Fruit fly (Drosophila melanogaster): ENCODE data around the gene dpy.

dpy gene

DNA sequence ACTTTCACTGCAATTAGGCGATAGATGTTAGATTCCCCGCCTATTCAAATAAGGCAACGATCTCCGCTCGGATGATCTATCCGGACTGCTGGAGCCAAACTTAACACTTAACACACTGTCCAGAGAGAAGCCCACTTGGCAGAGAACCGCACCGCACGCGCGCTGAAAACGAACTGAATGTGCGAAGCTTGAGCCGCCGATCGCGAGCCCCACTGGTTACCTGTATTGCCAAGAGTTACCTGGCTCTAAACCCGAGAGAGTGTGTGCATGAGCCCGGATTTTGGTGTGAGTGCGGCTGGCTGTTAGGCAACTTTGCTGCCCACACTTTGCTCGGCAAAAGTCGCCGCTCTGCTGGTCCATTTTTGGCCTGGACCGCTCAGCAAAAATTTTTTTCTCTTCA, 22.3 kb downstream of the dpy start (continued):
- TF ChIP-seq CG6163 (GFP tag; IDR thresholded peaks at IDR 0.05): peak; percentile 34; the same call in 1 of the 3 replicates
- no peak for TF ChIP-seq CG16779 (tag; optimal IDR thresholded peaks at IDR 0.05)
- no peak for TF ChIP-seq CG8319 (GFP tag; optimal IDR thresholded peaks at IDR 0.05)
- peak; percentile 10 for TF ChIP-seq CG6276 (GFP tag; optimal IDR thresholded peaks at IDR 0.05)
- TF ChIP-seq Blimp-1 (GFP tag; optimal IDR thresholded peaks at IDR 0.05): peak; percentile 20

DNA sequence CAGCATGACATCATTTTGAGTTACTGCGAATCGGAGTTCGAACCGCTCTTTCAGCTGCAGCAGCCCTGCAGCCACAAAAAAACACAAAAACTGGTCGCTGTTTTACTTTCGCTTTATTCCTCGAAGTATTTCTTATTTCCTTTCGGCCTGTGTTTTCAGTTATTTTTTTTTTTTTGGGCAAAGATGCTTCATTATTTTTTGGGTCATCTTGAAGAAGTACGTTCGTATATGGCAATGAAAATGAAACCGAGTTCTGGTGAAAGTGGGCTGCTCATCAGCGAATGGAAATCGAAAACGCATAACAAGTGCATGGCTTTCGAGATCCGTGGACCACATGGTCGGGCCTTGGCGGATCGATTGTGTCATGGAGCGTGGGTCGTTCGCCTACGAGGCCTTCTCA, 25.3 kb downstream of the dpy start:
- peak; percentile 45 for TF ChIP-seq vri (GFP tag; optimal IDR thresholded peaks at IDR 0.05)
- peak; percentile 62 for TF ChIP-seq Eip78C (GFP tag)
- TF ChIP-seq Blimp-1 (GFP tag; optimal IDR thresholded peaks at IDR 0.05): peak; percentile 100
- TF ChIP-seq svp (GFP tag): peak; percentile 77
- TF ChIP-seq eg (GFP tag; IDR thresholded peaks at IDR 0.05): no peak
- TF ChIP-seq Met (GFP tag; optimal IDR thresholded peaks at IDR 0.05): peak; percentile 50
- peak; percentile 57 for TF ChIP-seq Eip75B (GFP tag; optimal IDR thresholded peaks at IDR 0.05)
- TF ChIP-seq Sox102F (GFP tag; optimal IDR thresholded peaks at IDR 0.05): peak; percentile 67
- TF ChIP-seq Smox (GFP tag; optimal IDR thresholded peaks at IDR 0.05): peak; percentile 20
- TF ChIP-seq CG11294 (GFP tag; IDR thresholded peaks at IDR 0.05): no peak
- peak; percentile 32 for TF ChIP-seq esn (GFP tag; optimal IDR thresholded peaks at IDR 0.05)
- peak; percentile 86 for TF ChIP-seq CG6854 (GFP tag; optimal IDR thresholded peaks at IDR 0.05)
- no peak for TF ChIP-seq CG11762 (GFP tag; optimal IDR thresholded peaks at IDR 0.05; ENCODE audit: insufficient read depth)
- TF ChIP-seq CG11902 (GFP tag; optimal IDR thresholded peaks at IDR 0.05): no peak
- TF ChIP-seq topi (GFP tag; optimal IDR thresholded peaks at IDR 0.05): peak; percentile 27

DNA sequence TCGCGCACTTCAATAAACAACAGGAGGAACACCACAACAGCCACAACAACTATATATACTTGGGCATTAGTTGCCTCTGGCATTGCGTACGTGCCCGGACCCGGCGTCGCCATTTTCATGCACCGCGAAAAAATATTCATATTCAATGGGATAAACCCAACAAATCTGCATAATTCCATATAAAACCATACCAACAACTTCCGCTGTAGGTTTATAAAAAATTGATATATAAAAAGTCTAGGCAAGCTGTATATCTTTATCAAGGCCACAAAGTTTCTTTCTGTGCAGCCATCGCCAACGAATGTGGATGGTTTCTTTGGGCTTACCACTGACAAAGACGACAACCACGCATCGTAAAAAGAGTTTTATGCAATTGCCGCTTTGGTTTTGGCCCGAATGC, 30.8 kb downstream of the dpy start:
- TF ChIP-seq CG6854 (GFP tag; optimal IDR thresholded peaks at IDR 0.05): no peak
- peak; percentile 41 for TF ChIP-seq CG9139 (GFP tag; optimal IDR thresholded peaks at IDR 0.05)
- peak; percentile 85 for TF ChIP-seq dac (GFP tag; optimal IDR thresholded peaks at IDR 0.05)
- peak; percentile 86 for TF ChIP-seq fd59A (GFP tag; optimal IDR thresholded peaks at IDR 0.05)
- TF ChIP-seq CG10669 (GFP tag; optimal IDR thresholded peaks at IDR 0.05): peak; percentile 83
- peak; percentile 75 for TF ChIP-seq Hr39 (GFP tag; optimal IDR thresholded peaks at IDR 0.05)
- peak; percentile 63 for TF ChIP-seq Smox (GFP tag; optimal IDR thresholded peaks at IDR 0.05)
- TF ChIP-seq CG6808 (GFP tag; optimal IDR thresholded peaks at IDR 0.05): peak; percentile 84
- peak; percentile 62 to 74 for TF ChIP-seq ss (GFP tag; optimal IDR thresholded peaks at IDR 0.05)
- TF ChIP-seq fd85E (GFP tag; optimal IDR thresholded peaks at IDR 0.05): no peak
- peak; percentile 80 for TF ChIP-seq CG11762 (GFP tag; optimal IDR thresholded peaks at IDR 0.05; ENCODE audit: insufficient read depth)
- TF ChIP-seq salr (GFP tag; optimal IDR thresholded peaks at IDR 0.05): peak; percentile 80 to 82
- TF ChIP-seq Lpt (GFP tag; optimal IDR thresholded peaks at IDR 0.05): peak; percentile 92
- peak; percentile 95 for TF ChIP-seq CG15336 (GFP tag; IDR thresholded peaks at IDR 0.05)
- peak; percentile 67 for TF ChIP-seq Sox102F (GFP tag; optimal IDR thresholded peaks at IDR 0.05)
- TF ChIP-seq acj6 (GFP tag; optimal IDR thresholded peaks at IDR 0.05): peak; percentile 84
- peak; percentile 84 for TF ChIP-seq achi (GFP tag; optimal IDR thresholded peaks at IDR 0.05)
- peak; percentile 66 for TF ChIP-seq CG7368 (GFP tag; optimal IDR thresholded peaks at IDR 0.05)
- TF ChIP-seq CG10631 (GFP tag; optimal IDR thresholded peaks at IDR 0.05): peak; percentile 89
- TF ChIP-seq CG1621 (tag; optimal IDR thresholded peaks at IDR 0.05): peak; percentile 81
- peak; percentile 74 for TF ChIP-seq cyc (GFP tag; optimal IDR thresholded peaks at IDR 0.05)
- TF ChIP-seq Blimp-1 (GFP tag; optimal IDR thresholded peaks at IDR 0.05): no peak
- peak; percentile 50 for TF ChIP-seq vri (GFP tag; optimal IDR thresholded peaks at IDR 0.05)
- TF ChIP-seq CG8119 (GFP tag; IDR thresholded peaks at IDR 0.05): peak; percentile 96
- peak; percentile 83 for TF ChIP-seq CG3032 (tag; optimal IDR thresholded peaks at IDR 0.05)
- peak; percentile 97 for TF ChIP-seq Hr4 (GFP tag; optimal IDR thresholded peaks at IDR 0.05)
- TF ChIP-seq net (GFP tag; optimal IDR thresholded peaks at IDR 0.05): peak; percentile 88
- TF ChIP-seq CG6163 (GFP tag; IDR thresholded peaks at IDR 0.05): peak; percentile 96
- peak; percentile 88 for TF ChIP-seq CG6276 (GFP tag; optimal IDR thresholded peaks at IDR 0.05)
- TF ChIP-seq CG8632 (GFP tag; optimal IDR thresholded peaks at IDR 0.05): peak; percentile 63
- peak; percentile 42 for TF ChIP-seq CG11902 (GFP tag; optimal IDR thresholded peaks at IDR 0.05)
- peak; percentile 87 for TF ChIP-seq Gug (GFP tag; IDR thresholded peaks at IDR 0.05)
- peak; percentile 82 for TF ChIP-seq spab (GFP tag; optimal IDR thresholded peaks at IDR 0.05)
- peak; percentile 74 for TF ChIP-seq topi (GFP tag; optimal IDR thresholded peaks at IDR 0.05)
- peak; percentile 96 for TF ChIP-seq eg (GFP tag; IDR thresholded peaks at IDR 0.05)
- TF ChIP-seq lz (GFP tag; optimal IDR thresholded peaks at IDR 0.05): peak; percentile 77
- peak; percentile 65 for TF ChIP-seq CG34406 (GFP tag; optimal IDR thresholded peaks at IDR 0.05)
- TF ChIP-seq Eip75B (GFP tag; optimal IDR thresholded peaks at IDR 0.05): peak; percentile 84
- peak; percentile 70 for TF ChIP-seq CG16779 (tag; optimal IDR thresholded peaks at IDR 0.05)
- TF ChIP-seq CG6792 (GFP tag; optimal IDR thresholded peaks at IDR 0.05): peak; percentile 74
- peak; percentile 73 for TF ChIP-seq esn (GFP tag; optimal IDR thresholded peaks at IDR 0.05)

All from whole organism, prepupa.